Worm (Caenorhabditis elegans): ENCODE data around the gene cutl-4.

- TF ChIP-seq lsy-27 (tag; optimal IDR thresholded peaks at IDR 0.05; ENCODE audit: borderline replicate concordance, insufficient read depth): no peak
- no peak for TF ChIP-seq B0019.2 (GFP tag; conservative IDR thresholded peaks at IDR 0.05)
- TF ChIP-seq nfya-1 (tag; optimal IDR thresholded peaks at IDR 0.05; ENCODE audit: borderline replicate concordance, insufficient read depth): no peak
- TF ChIP-seq pha-4 (tag; optimal IDR thresholded peaks at IDR 0.05): no peak
- no peak for TF ChIP-seq unc-62 (GFP tag; optimal IDR thresholded peaks at IDR 0.05)
- no peak for TF ChIP-seq nfyb-1 (GFP tag; IDR thresholded peaks at IDR 0.05)
- TF ChIP-seq him-1 (tag; optimal IDR thresholded peaks at IDR 0.05): no peak
- no peak for TF ChIP-seq mxl-1 (tag; optimal IDR thresholded peaks at IDR 0.05)
- TF ChIP-seq lin-54 (GFP tag; optimal IDR thresholded peaks at IDR 0.05): no peak
- no peak for TF ChIP-seq snpc-4 (GFP tag; optimal IDR thresholded peaks at IDR 0.05)
- no peak for TF ChIP-seq snpc-4 (tag; optimal IDR thresholded peaks at IDR 0.05)
Observed at ce11 chrV:17707022-17707421, 32.7 kb downstream of the cutl-4 start, which contains the start of gene srh-31.

All from whole organism, young adult.